Worm (Caenorhabditis elegans) whole organism, midembryonic: ENCODE measurements around the gene clc-1.

Source experiments
- T22C8.4 ChIP-seq: fragments of 200-800 bp; sonication (Bioruptor generic); IDR thresholded peaks from 2 replicates; pipeline ENCODE4 v1.3.6; 2022; ENCODE audit warnings: missing genetic modification characterization, missing compliant biosample characterization
- klf-2 ChIP-seq: fragments of 200-800 bp; sonication (Bioruptor generic); conservative IDR thresholded peaks from 2 replicates; pipeline ENCODE4 v1.3.6; 2022; ENCODE audit warnings: missing genetic modification reagents, missing genetic modification characterization, missing compliant biosample characterization
- med-1 ChIP-seq: sonication (generic microtip); optimal IDR thresholded peaks from 2 replicates; lab custom pipeline; 2017; ENCODE audit warnings: missing genetic modification characterization, mild to moderate bottlenecking, missing compliant biosample characterization, antibody characterized with exemption, missing genetic modification reagents; ENCODE audit not compliant: insufficient read depth
- ref-1 ChIP-seq: fragments of 200-800 bp; sonication (Bioruptor generic); conservative IDR thresholded peaks from 2 replicates; pipeline ENCODE4 v1.3.6; 2022; ENCODE audit warnings: missing genetic modification reagents, missing genetic modification characterization, missing compliant biosample characterization
- tab-1 ChIP-seq: fragments of 200-800 bp; sonication (Bioruptor generic); IDR thresholded peaks from 2 replicates; pipeline ENCODE4 v1.3.6; 2022; ENCODE audit warnings: missing genetic modification characterization, missing compliant biosample characterization
- ztf-23 ChIP-seq: fragments of 200-800 bp; sonication (Bioruptor generic); IDR thresholded peaks from 2 replicates; pipeline ENCODE4 v1.3.6; 2022; ENCODE audit warnings: missing genetic modification reagents, missing genetic modification characterization, missing compliant biosample characterization
- ztf-29 ChIP-seq: fragments of 200-800 bp; sonication (Bioruptor generic); IDR thresholded peaks from 2 replicates; pipeline ENCODE4 v1.3.6; 2022; ENCODE audit warnings: missing genetic modification reagents, missing genetic modification characterization, missing compliant biosample characterization

ce11 chrX:11061904-11062303 is 14.7 kb downstream of the clc-1 start, which contains the start of gene lpr-5:
- no peak for TF ChIP-seq med-1 (GFP tag; lab: Kevin White, UChicago)
- no peak for TF ChIP-seq ztf-29 (GFP tag; lab: Robert Waterston, UW)
- no peak for TF ChIP-seq ztf-23 (GFP tag; lab: Robert Waterston, UW)
- no peak for TF ChIP-seq ref-1 (GFP tag; lab: Robert Waterston, UW)
- TF ChIP-seq tab-1 (GFP tag; lab: Robert Waterston, UW): no peak
- no peak for TF ChIP-seq klf-2 (GFP tag; lab: Robert Waterston, UW)
- TF ChIP-seq T22C8.4 (GFP tag; lab: Robert Waterston, UW): no peak
